Worm (Caenorhabditis elegans): Measurements from ENCODE around the gene nduf-11.

Gene nduf-11

DNA sequence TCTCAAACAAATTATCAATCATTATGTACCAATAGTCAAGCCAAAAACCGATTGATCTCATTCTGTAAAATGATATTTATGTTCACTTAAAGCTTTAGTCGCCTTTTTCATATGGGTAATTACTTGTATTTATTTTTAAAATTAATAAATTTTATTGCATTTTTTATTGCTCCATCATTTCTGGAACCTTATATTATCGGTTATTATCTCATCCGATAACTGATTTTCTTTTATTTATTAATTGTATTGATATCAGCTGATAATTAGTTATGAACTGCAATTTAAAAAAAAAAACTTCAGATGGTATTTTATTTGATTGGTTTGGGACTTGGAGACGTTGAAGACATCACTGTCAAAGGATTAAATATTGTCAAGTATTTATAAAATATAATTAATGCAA lies 4.5 kb upstream of the nduf-11 start, which contains the start of gene dph-5:
Gene dph-5 (plus strand): TSS at position 301 of the 400 bp plus-strand sequence.
- no peak for TF ChIP-seq nhr-28 (tag; optimal IDR thresholded peaks at IDR 0.05)
- no peak for TF ChIP-seq unc-62 (GFP tag; optimal IDR thresholded peaks at IDR 0.05)
- no peak for TF ChIP-seq ZK546.5 (tag; optimal IDR thresholded peaks at IDR 0.05)
- TF ChIP-seq egl-27 (tag; optimal IDR thresholded peaks at IDR 0.05), result no peak

DNA sequence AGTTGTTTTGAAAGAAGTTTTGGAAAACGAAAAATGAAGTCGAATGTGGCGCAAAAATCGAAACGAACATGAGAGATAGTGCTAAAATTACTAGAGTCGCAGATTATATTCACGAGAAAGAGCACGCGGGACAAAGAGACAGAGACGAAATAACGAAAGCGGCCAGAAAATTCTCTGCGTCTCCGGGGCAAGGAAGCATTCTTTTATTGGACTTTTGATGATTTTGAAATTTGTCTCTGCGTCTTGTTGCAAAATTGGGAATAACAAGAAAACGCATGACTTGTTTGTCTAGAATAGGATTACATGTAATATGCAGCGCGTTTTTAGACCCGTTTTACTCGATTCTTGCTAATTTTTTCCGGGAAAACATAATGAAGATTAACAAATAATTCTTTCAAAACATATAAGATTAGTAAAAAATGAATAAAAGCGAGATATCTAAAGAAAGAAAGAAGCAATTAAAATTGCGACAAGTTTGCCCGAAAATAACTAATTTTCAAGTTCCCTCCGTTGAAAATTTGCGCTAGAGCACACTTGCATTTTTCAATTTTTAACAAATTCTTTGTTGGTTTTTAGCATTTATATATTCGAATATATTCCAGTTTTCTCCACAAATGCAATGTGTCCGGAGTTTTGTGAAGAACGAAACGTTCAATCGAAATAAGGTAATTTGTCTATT lies 2.6 kb upstream of the nduf-11 start, which contains the start of the genes B0491.6 and pigm-1:
Gene B0491.6 (minus strand): TSS at position 466 of the 679 bp plus-strand sequence.
Gene pigm-1 (plus strand): TSS at position 568 of the 679 bp plus-strand sequence.
- TF ChIP-seq hmg-11 (tag; optimal IDR thresholded peaks at IDR 0.05), result peak; percentile 69
- no peak for TF ChIP-seq eor-1 (tag; optimal IDR thresholded peaks at IDR 0.05)
- no peak for TF ChIP-seq tbx-2 (tag; optimal IDR thresholded peaks at IDR 0.05)
- no peak for TF ChIP-seq ama-1 (optimal IDR thresholded peaks at IDR 0.05)
- no peak for TF ChIP-seq nhr-76 (tag; optimal IDR thresholded peaks at IDR 0.05)
- no peak for TF ChIP-seq nhr-28 (tag; optimal IDR thresholded peaks at IDR 0.05)
- TF ChIP-seq lin-39 (tag; optimal IDR thresholded peaks at IDR 0.05), result no peak
- no peak for TF ChIP-seq fos-1 (tag; optimal IDR thresholded peaks at IDR 0.05)
- peak; percentile 11 for TF ChIP-seq mdl-1 (tag; optimal IDR thresholded peaks at IDR 0.05)
- no peak for TF ChIP-seq ztf-11 (tag; optimal IDR thresholded peaks at IDR 0.05)
- TF ChIP-seq skn-1 (tag; optimal IDR thresholded peaks at IDR 0.05), result peak; percentile 94
- peak; percentile 56 for TF ChIP-seq pha-4 (tag; optimal IDR thresholded peaks at IDR 0.05)
- no peak for TF ChIP-seq unc-62 (GFP tag; optimal IDR thresholded peaks at IDR 0.05)
- TF ChIP-seq nhr-77 (tag; optimal IDR thresholded peaks at IDR 0.05), result no peak
- TF ChIP-seq sea-2 (GFP tag; optimal IDR thresholded peaks at IDR 0.05), result no peak
- TF ChIP-seq elt-1 (tag; optimal IDR thresholded peaks at IDR 0.05), result no peak
- peak; percentile 30 for TF ChIP-seq fkh-10 (GFP tag; optimal IDR thresholded peaks at IDR 0.05)
- peak; percentile 41 for TF ChIP-seq nhr-23 (tag; optimal IDR thresholded peaks at IDR 0.05)
- TF ChIP-seq nhr-25 (tag; optimal IDR thresholded peaks at IDR 0.05), result peak; percentile 46
- TF ChIP-seq ztf-4 (tag; optimal IDR thresholded peaks at IDR 0.05), result no peak
- TF ChIP-seq pqm-1 (tag; optimal IDR thresholded peaks at IDR 0.05), result peak; percentile 15
- TF ChIP-seq nhr-12 (tag; optimal IDR thresholded peaks at IDR 0.05), result no peak
- no peak for TF ChIP-seq elt-3 (tag; optimal IDR thresholded peaks at IDR 0.05)
- no peak for TF ChIP-seq nhr-237 (tag; optimal IDR thresholded peaks at IDR 0.05)
- TF ChIP-seq lin-15B (tag; optimal IDR thresholded peaks at IDR 0.05), result peak; percentile 25
- TF ChIP-seq nhr-43 (tag; optimal IDR thresholded peaks at IDR 0.05; ENCODE audit: poor library complexity, severe bottlenecking), result peak; percentile 4
- peak; percentile 25 for TF ChIP-seq nhr-11 (tag; optimal IDR thresholded peaks at IDR 0.05)
- TF ChIP-seq snpc-4 (tag; optimal IDR thresholded peaks at IDR 0.05), result peak; percentile 57
- no peak for TF ChIP-seq egl-27 (tag; optimal IDR thresholded peaks at IDR 0.05)
- TF ChIP-seq jun-1 (tag; optimal IDR thresholded peaks at IDR 0.05), result peak; percentile 33
- no peak for TF ChIP-seq nhr-67 (tag; optimal IDR thresholded peaks at IDR 0.05)
- no peak for TF ChIP-seq R02D3.7 (tag; optimal IDR thresholded peaks at IDR 0.05)
- no peak for TF ChIP-seq zag-1 (tag; optimal IDR thresholded peaks at IDR 0.05)
- no peak for TF ChIP-seq ceh-16 (tag; optimal IDR thresholded peaks at IDR 0.05)
- TF ChIP-seq nfya-1 (tag; optimal IDR thresholded peaks at IDR 0.05; ENCODE audit: insufficient read depth), result peak; percentile 66
- peak; percentile 48 for TF ChIP-seq elt-2 (tag; optimal IDR thresholded peaks at IDR 0.05)
- TF ChIP-seq mml-1 (tag; optimal IDR thresholded peaks at IDR 0.05), result no peak
- TF ChIP-seq aly-2 (tag; optimal IDR thresholded peaks at IDR 0.05), result no peak
- TF ChIP-seq ceh-28 (tag; optimal IDR thresholded peaks at IDR 0.05), result peak; percentile 51
- TF ChIP-seq lsy-12 (tag; optimal IDR thresholded peaks at IDR 0.05), result no peak
- no peak for TF ChIP-seq ZK546.5 (tag; optimal IDR thresholded peaks at IDR 0.05)
- no peak for TF ChIP-seq daf-12 (tag; optimal IDR thresholded peaks at IDR 0.05)
- TF ChIP-seq fkh-2 (tag; optimal IDR thresholded peaks at IDR 0.05), result no peak
- TF ChIP-seq egl-5 (tag; optimal IDR thresholded peaks at IDR 0.05), result peak; percentile 68
- TF ChIP-seq ceh-9 (tag; optimal IDR thresholded peaks at IDR 0.05), result no peak
- no peak for TF ChIP-seq unc-39 (tag; optimal IDR thresholded peaks at IDR 0.05)
- TF ChIP-seq ceh-82 (tag; optimal IDR thresholded peaks at IDR 0.05), result no peak
